Worm (Caenorhabditis elegans) whole organism, mixed stage, embryonic: ENCODE results near the gene frpr-21.
A peak's percentile ranks its signal among the peaks of the same experiment; 100 is the strongest.

Experiments
- M03D4.4 ChIP-seq: sonication (generic microtip); optimal IDR thresholded peaks from 2 replicates; lab custom pipeline; 2017; ENCODE audit warnings: mild to moderate bottlenecking, missing genetic modification characterization, missing compliant biosample characterization
- bed-3 ChIP-seq: fragments of 200-800 bp; sonication (Bioruptor generic); optimal IDR thresholded peaks from 3 replicates; lab custom pipeline; 2018; ENCODE audit warnings: mild to moderate bottlenecking, missing genetic modification characterization, moderate library complexity, missing compliant biosample characterization
- blmp-1 ChIP-seq: fragments of 150-350 bp; optimal IDR thresholded peaks from 2 replicates; lab custom pipeline; 2014; ENCODE audit warnings: missing biosample characterization, missing genetic modification characterization
- ceh-43 ChIP-seq: fragments of 200-800 bp; sonication (Bioruptor generic); optimal IDR thresholded peaks from 2 replicates; lab custom pipeline; 2018; ENCODE audit warnings: mild to moderate bottlenecking, missing genetic modification characterization, moderate library complexity, missing compliant biosample characterization
- ceh-83 ChIP-seq: fragments of 200-800 bp; sonication (Bioruptor generic); optimal IDR thresholded peaks from 2 replicates; lab custom pipeline; 2018; ENCODE audit warnings: mild to moderate bottlenecking, missing genetic modification characterization, missing compliant biosample characterization
- ces-1 ChIP-seq: fragments of 150-350 bp; optimal IDR thresholded peaks from 2 replicates; lab custom pipeline; 2014; ENCODE audit warnings: missing biosample characterization, missing genetic modification reagents, missing genetic modification characterization
- cnd-1 ChIP-seq: fragments of 200-800 bp; sonication (Bioruptor generic); optimal IDR thresholded peaks from 2 replicates; lab custom pipeline; 2018; ENCODE audit warnings: mild to moderate bottlenecking, missing genetic modification characterization, missing compliant biosample characterization
- drap-1 ChIP-seq: fragments of 200-800 bp; sonication (Bioruptor generic); optimal IDR thresholded peaks from 3 replicates; lab custom pipeline; 2018; ENCODE audit warnings: mild to moderate bottlenecking, missing genetic modification characterization, missing compliant biosample characterization
- elt-1 ChIP-seq: sonication (generic microtip); optimal IDR thresholded peaks from 2 replicates; lab custom pipeline; 2017; ENCODE audit warnings: missing genetic modification characterization, mild to moderate bottlenecking, missing compliant biosample characterization, antibody characterized with exemption, moderate library complexity, borderline replicate concordance; ENCODE audit not compliant: insufficient read depth
- elt-3 ChIP-seq: fragments of 150-350 bp; optimal IDR thresholded peaks from 2 replicates; lab custom pipeline; 2014; ENCODE audit warnings: missing biosample characterization, missing genetic modification characterization
- flh-1 ChIP-seq: fragments of 200-800 bp; sonication (Bioruptor generic); optimal IDR thresholded peaks from 2 replicates; lab custom pipeline; 2018; ENCODE audit warnings: mild to moderate bottlenecking, missing genetic modification characterization, moderate library complexity, missing compliant biosample characterization
- ham-2 ChIP-seq: fragments of 200-800 bp; sonication (Bioruptor generic); optimal IDR thresholded peaks from 2 replicates; lab custom pipeline; 2018; ENCODE audit warnings: mild to moderate bottlenecking, missing genetic modification characterization, missing compliant biosample characterization
- hlh-1 ChIP-seq: fragments of 150-350 bp; optimal IDR thresholded peaks from 2 replicates; lab custom pipeline; 2014; ENCODE audit warnings: missing biosample characterization, missing genetic modification reagents, missing genetic modification characterization
- lsy-2 ChIP-seq: fragments of 150-350 bp; optimal IDR thresholded peaks from 2 replicates; lab custom pipeline; 2014; ENCODE audit warnings: missing biosample characterization, missing genetic modification characterization
- mep-1 ChIP-seq: fragments of 150-350 bp; optimal IDR thresholded peaks from 2 replicates; lab custom pipeline; 2017; ENCODE audit warnings: missing biosample characterization, missing genetic modification reagents, missing genetic modification characterization, inconsistent platforms
- mls-2 ChIP-seq: sonication (generic microtip); optimal IDR thresholded peaks from 2 replicates; lab custom pipeline; 2016; ENCODE audit warnings: mild to moderate bottlenecking, missing genetic modification characterization, moderate library complexity, missing compliant biosample characterization
- nhr-12 ChIP-seq: fragments of 150-350 bp; optimal IDR thresholded peaks from 2 replicates; lab custom pipeline; 2014; ENCODE audit warnings: missing biosample characterization, missing genetic modification characterization
- nhr-2 ChIP-seq: fragments of 150-350 bp; optimal IDR thresholded peaks from 2 replicates; lab custom pipeline; 2014; ENCODE audit warnings: missing biosample characterization, missing genetic modification characterization
- nhr-28 ChIP-seq: fragments of 150-350 bp; optimal IDR thresholded peaks from 2 replicates; lab custom pipeline; 2014; ENCODE audit warnings: missing biosample characterization, missing genetic modification characterization
- nhr-76 ChIP-seq: sonication (generic microtip); optimal IDR thresholded peaks from 2 replicates; lab custom pipeline; 2017; ENCODE audit warnings: missing biosample characterization, missing genetic modification characterization
- pha-4 ChIP-seq: fragments of 150-350 bp; optimal IDR thresholded peaks from 2 replicates; lab custom pipeline; 2018; ENCODE audit warnings: missing biosample characterization, missing genetic modification reagents, missing genetic modification characterization
- sem-2 ChIP-seq: fragments of 200-800 bp; sonication (Bioruptor generic); optimal IDR thresholded peaks from 2 replicates; lab custom pipeline; 2018; ENCODE audit warnings: mild to moderate bottlenecking, missing genetic modification characterization, missing compliant biosample characterization
- snpc-4 ChIP-seq: fragments of 150-350 bp; optimal IDR thresholded peaks from 2 replicates; lab custom pipeline; 2014; ENCODE audit warnings: missing biosample characterization, missing genetic modification characterization
- sptf-1 ChIP-seq: sonication (generic microtip); optimal IDR thresholded peaks from 2 replicates; lab custom pipeline; 2017; ENCODE audit warnings: mild to moderate bottlenecking, missing genetic modification characterization, moderate library complexity, missing compliant biosample characterization
- unc-120 ChIP-seq: sonication (generic microtip); optimal IDR thresholded peaks from 2 replicates; lab custom pipeline; 2017; ENCODE audit warnings: missing genetic modification characterization, missing compliant biosample characterization; ENCODE audit not compliant: poor library complexity, severe bottlenecking
- unc-39 ChIP-seq: fragments of 150-350 bp; optimal IDR thresholded peaks from 2 replicates; lab custom pipeline; 2014; ENCODE audit warnings: missing biosample characterization, missing genetic modification characterization
- unc-62 ChIP-seq: fragments of 150-350 bp; optimal IDR thresholded peaks from 2 replicates; lab custom pipeline; 2014; ENCODE audit warnings: missing biosample characterization, missing genetic modification reagents, missing genetic modification characterization
- zip-8 ChIP-seq: fragments of 150-350 bp; optimal IDR thresholded peaks from 2 replicates; lab custom pipeline; 2014; ENCODE audit warnings: missing biosample characterization, missing genetic modification characterization
- ztf-11 ChIP-seq: fragments of 150-350 bp; optimal IDR thresholded peaks from 2 replicates; lab custom pipeline; 2014; ENCODE audit warnings: missing biosample characterization, missing genetic modification characterization

Gene frpr-21

DNA sequence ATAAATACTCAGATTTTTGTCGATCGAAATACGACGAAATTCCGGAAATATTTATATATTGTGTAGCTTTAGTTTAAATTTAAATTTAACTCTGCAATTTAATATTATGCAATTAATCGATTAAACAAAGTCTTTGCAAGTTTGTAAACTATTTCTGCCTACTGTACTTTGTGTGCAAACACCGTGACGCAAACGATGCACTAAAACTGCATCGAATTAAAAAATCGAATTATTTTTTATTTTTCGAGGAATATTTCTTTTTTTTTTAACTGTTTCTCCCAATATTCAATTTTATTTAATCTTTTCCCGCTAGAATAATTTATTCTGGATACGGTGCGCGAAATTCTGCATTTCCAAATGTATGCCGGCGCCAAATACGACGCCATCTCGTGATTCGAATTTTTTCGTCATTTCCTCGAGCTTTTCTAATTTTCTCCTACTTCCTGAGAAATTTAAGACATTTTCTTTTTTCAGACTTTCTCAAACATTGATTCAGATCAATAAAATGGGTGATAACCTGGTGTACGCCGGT lies 5.4 kb downstream of the frpr-21 start, which contains the start of gene eif-2A:
eif-2A (plus strand) TSS at position 469 of the 532 bp plus-strand sequence.
- TF ChIP-seq lsy-2 (tag; lab: Kevin White, UChicago), result peak; percentile 90
- TF ChIP-seq ces-1 (GFP tag; lab: Kevin White, UChicago), result peak; percentile 59
- no peak for TF ChIP-seq unc-62

DNA sequence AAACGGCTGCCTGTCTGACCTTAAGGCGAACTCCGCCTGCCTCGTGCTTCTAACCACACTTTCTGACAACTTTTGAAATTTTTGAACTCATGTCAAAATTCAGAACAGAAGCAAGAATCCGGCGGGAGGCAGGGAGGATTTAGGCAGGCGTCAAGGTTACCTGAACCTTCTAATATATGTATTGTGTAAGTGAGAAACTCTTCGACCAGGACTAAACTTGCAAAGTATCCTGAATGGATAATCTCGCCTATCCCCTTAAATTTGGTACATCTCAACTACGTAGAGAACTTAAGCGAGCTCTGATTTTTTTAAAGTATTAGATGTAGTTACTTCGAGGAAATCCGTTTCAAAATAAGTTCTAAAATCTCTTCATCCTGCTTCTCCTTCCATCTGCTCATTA lies 10.9 kb downstream of the frpr-21 start, which contains the start of gene E04D5.5:
E04D5.5 (plus strand) TSS at position 301 of the 400 bp plus-strand sequence.
- TF ChIP-seq blmp-1 (tag; lab: Kevin White, UChicago) (no peak), ceh-43 (GFP tag; lab: Kevin White, UChicago) (no peak), sem-2 (GFP tag; lab: Kevin White, UChicago) (no peak), M03D4.4 (no peak), nhr-28 (tag; lab: Kevin White, UChicago) (no peak), unc-120 (tag; lab: Kevin White, UChicago) (no peak), pha-4 (tag; lab: Kevin White, UChicago) (no peak), cnd-1 (no peak)

DNA sequence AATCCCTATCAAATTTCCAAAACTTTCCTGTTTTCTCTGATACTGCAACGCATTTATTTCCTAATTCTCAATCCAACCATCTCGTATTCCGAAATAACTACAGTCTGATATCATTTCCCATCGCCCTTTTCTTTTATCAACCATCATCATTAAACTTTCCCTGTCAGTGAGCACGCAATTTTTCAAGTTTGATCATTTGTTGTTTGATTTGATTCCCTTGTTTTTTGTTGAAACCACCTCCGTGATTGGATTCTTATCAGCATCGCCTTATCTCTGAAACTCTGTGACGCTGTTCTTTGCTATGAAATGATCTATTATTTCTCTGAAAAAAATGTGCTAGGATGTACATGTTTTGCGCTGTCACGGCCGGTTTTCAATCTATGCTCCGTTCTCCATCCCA lies 18.9 kb downstream of the frpr-21 start:
- TF ChIP-seq bed-3 (GFP tag; lab: Kevin White, UChicago) (no peak), nhr-76 (tag; lab: Kevin White, UChicago) (no peak), unc-62 (no peak), M03D4.4 (no peak), pha-4 (tag; lab: Kevin White, UChicago) (no peak), mls-2 (tag; lab: Kevin White, UChicago) (no peak), flh-1 (no peak), nhr-28 (tag; lab: Kevin White, UChicago) (no peak), unc-120 (tag; lab: Kevin White, UChicago) (no peak), sptf-1 (no peak), lsy-2 (tag; lab: Kevin White, UChicago) (no peak), ham-2 (no peak), sem-2 (GFP tag; lab: Kevin White, UChicago) (no peak), drap-1 (GFP tag; lab: Kevin White, UChicago) (no peak)
- TF ChIP-seq, all 35 proteins: peak for 0

DNA sequence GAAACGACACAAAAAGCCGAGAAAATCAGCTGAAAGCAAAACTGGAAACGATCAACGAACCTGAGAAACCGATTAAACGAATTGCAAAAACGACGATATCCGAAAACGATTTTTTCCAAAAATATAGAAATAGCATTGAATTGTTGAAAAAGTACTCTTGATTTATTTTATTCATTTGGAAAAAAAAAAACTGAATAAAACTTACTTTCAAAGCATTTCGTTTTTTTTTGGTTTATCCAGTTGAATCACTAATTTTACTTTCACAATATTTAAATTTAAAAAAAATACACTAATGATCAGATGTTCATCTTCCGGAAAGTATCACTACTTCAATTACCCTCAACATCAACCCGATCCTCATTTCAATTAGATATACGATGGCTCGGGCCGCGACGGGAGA lies 25.3 kb downstream of the frpr-21 start, which contains the start of gene T09F3.5:
T09F3.5 (plus strand) TSS at position 301 of the 400 bp plus-strand sequence.
- TF ChIP-seq nhr-2 (tag; lab: Kevin White, UChicago) (no peak), zip-8 (tag; lab: Kevin White, UChicago) (no peak), hlh-1 (no peak), nhr-28 (tag; lab: Kevin White, UChicago) (no peak), nhr-76 (tag; lab: Kevin White, UChicago) (no peak), flh-1 (no peak), ceh-83 (no peak), nhr-12 (tag; lab: Kevin White, UChicago) (no peak), lsy-2 (tag; lab: Kevin White, UChicago) (no peak), ces-1 (GFP tag; lab: Kevin White, UChicago) (no peak), snpc-4 (no peak)

DNA sequence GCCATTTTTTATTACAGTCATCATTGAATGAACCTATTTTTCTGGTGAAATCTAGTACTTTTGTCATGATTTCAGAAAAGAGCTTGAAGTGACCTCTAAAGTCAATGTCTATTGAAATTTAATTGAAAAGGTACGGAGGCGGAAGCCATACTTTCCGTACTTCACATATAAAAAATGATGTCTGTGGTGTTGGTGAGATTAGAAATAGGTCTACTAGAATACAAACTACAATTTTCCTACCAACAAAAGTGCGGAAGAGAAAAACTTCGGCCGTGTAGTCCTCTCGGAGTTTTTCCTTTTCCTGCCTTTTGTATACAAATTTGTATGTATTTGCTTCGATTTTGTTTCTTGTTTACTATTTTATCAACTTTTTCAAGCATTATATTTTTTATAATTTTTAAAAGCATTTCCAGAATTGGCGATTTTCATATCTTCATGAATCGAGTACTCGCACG lies 26.5 kb downstream of the frpr-21 start, which contains the start of gene T09F3.4:
T09F3.4 (plus strand) TSS at position 405 of the 455 bp plus-strand sequence.
- TF ChIP-seq lsy-2 (tag; lab: Kevin White, UChicago) (peak; percentile 11), ham-2 (no peak), ces-1 (GFP tag; lab: Kevin White, UChicago) (no peak), drap-1 (GFP tag; lab: Kevin White, UChicago) (no peak), unc-120 (tag; lab: Kevin White, UChicago) (peak; percentile 45), nhr-28 (tag; lab: Kevin White, UChicago) (peak; percentile 7), ceh-83 (no peak)
- TF ChIP-seq, all 35 proteins: peak for 3

DNA sequence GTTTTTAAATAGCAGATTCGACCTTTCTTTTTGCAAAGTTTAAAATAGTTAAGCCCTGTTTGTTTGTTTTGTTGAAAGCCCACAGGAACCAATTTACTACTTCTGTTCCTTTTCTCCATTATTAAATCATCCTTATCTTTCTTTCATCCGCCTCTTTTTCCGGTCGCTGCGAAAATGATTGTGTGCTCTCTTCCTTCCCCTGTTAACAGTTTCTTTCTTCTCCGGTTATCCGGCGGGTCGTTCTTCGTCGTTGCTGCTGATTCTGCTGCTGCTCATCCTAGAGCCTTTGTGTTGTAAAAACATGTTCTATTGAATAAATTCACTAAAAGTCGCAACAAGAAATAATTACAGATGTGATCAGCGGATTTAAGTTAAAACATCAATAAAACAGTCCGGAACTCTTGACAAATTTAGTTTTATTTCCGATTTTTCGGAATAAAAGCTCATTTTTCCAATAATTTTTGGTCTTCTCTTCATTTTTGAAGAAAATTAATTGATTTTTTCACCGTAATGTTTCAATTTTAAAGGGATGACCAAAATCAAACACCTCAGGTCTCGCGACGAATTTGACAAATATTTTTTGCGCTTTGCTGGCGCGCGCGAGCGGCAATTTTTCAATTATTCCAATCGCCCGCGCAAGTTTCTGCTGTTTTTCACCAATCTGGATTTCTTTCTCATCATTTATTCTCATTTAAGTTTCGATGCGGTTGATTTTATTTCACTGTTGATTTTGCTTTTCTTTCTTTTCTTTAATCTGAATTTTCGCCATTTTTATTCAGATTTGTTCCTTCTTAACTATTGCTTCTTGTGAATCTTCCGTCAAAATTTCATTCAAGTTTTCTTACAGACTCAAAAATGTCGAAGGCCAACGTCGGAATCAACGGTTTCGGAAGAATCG lies 28.3 kb downstream of the frpr-21 start, which contains the start of gene gpd-1:
gpd-1 (plus strand) TSS at position 848 of the 898 bp plus-strand sequence.
- no peak for TF ChIP-seq M03D4.4
- TF ChIP-seq unc-39, result no peak
- no peak for TF ChIP-seq elt-1
- TF ChIP-seq bed-3 (GFP tag; lab: Kevin White, UChicago), result no peak
- TF ChIP-seq pha-4 (tag; lab: Kevin White, UChicago), result no peak
- no peak for TF ChIP-seq flh-1
- TF ChIP-seq sptf-1, result no peak
- no peak for TF ChIP-seq ztf-11 (tag; lab: Kevin White, UChicago)
- TF ChIP-seq mep-1 (tag; lab: Kevin White, UChicago), result no peak
- TF ChIP-seq nhr-12 (tag; lab: Kevin White, UChicago), result no peak
- no peak for TF ChIP-seq drap-1 (GFP tag; lab: Kevin White, UChicago)
- TF ChIP-seq ces-1 (GFP tag; lab: Kevin White, UChicago), result no peak
- no peak for TF ChIP-seq nhr-2 (tag; lab: Kevin White, UChicago)
- no peak for TF ChIP-seq zip-8 (tag; lab: Kevin White, UChicago)
- TF ChIP-seq elt-3, result no peak
